Fruit fly (Drosophila melanogaster): ENCODE measurements around the gene Rsod.

DNA sequence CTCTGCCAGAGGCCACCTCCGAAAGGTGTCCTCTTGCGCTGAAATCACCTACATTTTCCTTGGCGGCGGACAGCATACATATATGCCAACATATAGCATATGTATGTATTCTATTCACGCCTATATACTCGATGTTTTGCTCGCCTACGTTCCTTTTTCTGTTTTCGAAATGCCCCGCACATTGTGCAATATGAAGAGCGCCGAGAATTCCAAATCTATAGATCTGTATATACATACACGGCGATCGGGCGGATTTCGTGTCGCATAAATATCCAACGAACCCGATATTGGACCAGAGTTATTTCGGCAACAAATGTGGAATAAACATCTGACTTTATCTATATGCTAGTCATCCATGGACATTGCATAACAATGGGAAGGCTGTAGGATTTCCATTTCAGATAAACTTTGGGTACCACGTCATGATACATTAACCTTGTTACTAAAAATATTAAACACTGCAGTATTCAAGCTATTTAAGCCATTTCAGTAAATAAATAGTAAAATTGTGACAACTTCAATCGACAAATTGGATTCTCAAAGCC, 4.1 kb upstream of the Rsod start:
- TF ChIP-seq CTCF (optimal IDR thresholded peaks at IDR 0.05) (no peak), CG8478 (optimal IDR thresholded peaks at IDR 0.05) (no peak)

Data from S2 (cell line).